Fruit fly (Drosophila melanogaster): Measurements from ENCODE around the gene pasha.

pasha gene

dm6 chr3R:31617801-31618200, at the start of gene pasha:
TSS of gene pasha (plus strand) at chr3R:31617977.
- no peak for TF ChIP-seq CG8159 (tag; optimal IDR thresholded peaks at IDR 0.05)
- TF ChIP-seq CG13204 (GFP tag; optimal IDR thresholded peaks at IDR 0.05), result no peak
- TF ChIP-seq D1 (tag; optimal IDR thresholded peaks at IDR 0.05), result no peak
- TF ChIP-seq CG17806 (tag; optimal IDR thresholded peaks at IDR 0.05), result no peak
- TF ChIP-seq fd96Ca (GFP tag; IDR thresholded peaks at IDR 0.05), result no peak
- TF ChIP-seq CG15710 (tag; optimal IDR thresholded peaks at IDR 0.05), result no peak
- TF ChIP-seq Pif1B (GFP tag; optimal IDR thresholded peaks at IDR 0.05), result no peak
- TF ChIP-seq Snoo (tag; optimal IDR thresholded peaks at IDR 0.05), result no peak
- no peak for TF ChIP-seq Pif1A (GFP tag; optimal IDR thresholded peaks at IDR 0.05)
- no peak for TF ChIP-seq CG12605 (GFP tag; IDR thresholded peaks at IDR 0.05)
- TF ChIP-seq CG10348 (GFP tag; IDR thresholded peaks at IDR 0.05), result no peak
- TF ChIP-seq rn (GFP tag; IDR thresholded peaks at IDR 0.05), result no peak
- no peak for TF ChIP-seq CG9948 (tag; optimal IDR thresholded peaks at IDR 0.05)
- TF ChIP-seq CG32121 (GFP tag; IDR thresholded peaks at IDR 0.05), result no peak
- no peak for TF ChIP-seq Ets98B (GFP tag; IDR thresholded peaks at IDR 0.05)
- TF ChIP-seq gl (tag; optimal IDR thresholded peaks at IDR 0.05), result no peak
- TF ChIP-seq EcR (GFP tag; optimal IDR thresholded peaks at IDR 0.05), result no peak
- no peak for TF ChIP-seq CG14655 (GFP tag; optimal IDR thresholded peaks at IDR 0.05)

DNA sequence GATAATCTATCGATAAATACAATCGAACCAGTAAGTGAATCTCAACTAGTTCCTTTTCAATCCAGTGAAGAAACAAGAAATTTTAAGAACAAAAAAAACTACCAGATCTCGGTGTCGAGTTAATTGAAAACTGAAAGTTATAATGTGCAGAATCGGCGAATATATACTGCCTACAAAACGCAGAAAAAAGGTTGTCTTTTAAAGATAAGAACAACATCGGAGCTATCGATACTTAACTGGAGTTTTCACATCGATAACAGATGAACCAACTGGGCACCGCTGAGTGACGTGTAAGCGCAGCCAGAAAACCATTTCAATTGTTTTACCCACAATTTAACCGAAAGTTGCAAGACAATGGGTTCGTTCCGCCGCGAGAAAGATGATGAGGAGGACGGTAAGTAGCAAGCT, 45.9 kb upstream of the pasha start, which contains the start of gene gammaCOP:
gammaCOP (plus strand) TSS at position 259 of the 408 bp plus-strand sequence.
- TF ChIP-seq CG32121 (GFP tag; IDR thresholded peaks at IDR 0.05), result no peak
- TF ChIP-seq gl (tag; optimal IDR thresholded peaks at IDR 0.05), result no peak
- TF ChIP-seq CG13204 (GFP tag; optimal IDR thresholded peaks at IDR 0.05), result no peak
- no peak for TF ChIP-seq D1 (tag; optimal IDR thresholded peaks at IDR 0.05)
- TF ChIP-seq rn (GFP tag; IDR thresholded peaks at IDR 0.05), result no peak
- TF ChIP-seq Ets98B (GFP tag; IDR thresholded peaks at IDR 0.05), result no peak
- no peak for TF ChIP-seq CG14655 (GFP tag; optimal IDR thresholded peaks at IDR 0.05)
- no peak for TF ChIP-seq CG10348 (GFP tag; IDR thresholded peaks at IDR 0.05)
- no peak for TF ChIP-seq Pif1A (GFP tag; optimal IDR thresholded peaks at IDR 0.05)
- TF ChIP-seq CG8301 (tag; optimal IDR thresholded peaks at IDR 0.05), result no peak
- no peak for TF ChIP-seq CG17806 (tag; optimal IDR thresholded peaks at IDR 0.05)
- TF ChIP-seq CG8159 (tag; optimal IDR thresholded peaks at IDR 0.05), result no peak
- TF ChIP-seq CG4496 (GFP tag; IDR thresholded peaks at IDR 0.05), result no peak
- no peak for TF ChIP-seq CG15710 (tag; optimal IDR thresholded peaks at IDR 0.05)
- TF ChIP-seq fd96Ca (GFP tag; IDR thresholded peaks at IDR 0.05), result no peak
- TF ChIP-seq Snoo (tag; optimal IDR thresholded peaks at IDR 0.05), result no peak
- no peak for TF ChIP-seq Pif1B (GFP tag; optimal IDR thresholded peaks at IDR 0.05)
- TF ChIP-seq EcR (GFP tag; optimal IDR thresholded peaks at IDR 0.05), result no peak

- TF ChIP-seq Ets98B (GFP tag; IDR thresholded peaks at IDR 0.05) (no peak), CG4496 (GFP tag; IDR thresholded peaks at IDR 0.05) (no peak), Pif1A (GFP tag; optimal IDR thresholded peaks at IDR 0.05) (no peak), D1 (tag; optimal IDR thresholded peaks at IDR 0.05) (no peak), CG32121 (GFP tag; IDR thresholded peaks at IDR 0.05) (no peak), CG12605 (GFP tag; IDR thresholded peaks at IDR 0.05) (no peak), CG17806 (tag; optimal IDR thresholded peaks at IDR 0.05) (no peak), Pif1B (GFP tag; optimal IDR thresholded peaks at IDR 0.05) (no peak), Snoo (tag; optimal IDR thresholded peaks at IDR 0.05) (no peak), fd96Ca (GFP tag; IDR thresholded peaks at IDR 0.05) (no peak), CG10348 (GFP tag; IDR thresholded peaks at IDR 0.05) (no peak), gl (tag; optimal IDR thresholded peaks at IDR 0.05) (no peak)
Measured at dm6 chr3R:31577351-31577750, 40.4 kb upstream of the pasha start.

DNA sequence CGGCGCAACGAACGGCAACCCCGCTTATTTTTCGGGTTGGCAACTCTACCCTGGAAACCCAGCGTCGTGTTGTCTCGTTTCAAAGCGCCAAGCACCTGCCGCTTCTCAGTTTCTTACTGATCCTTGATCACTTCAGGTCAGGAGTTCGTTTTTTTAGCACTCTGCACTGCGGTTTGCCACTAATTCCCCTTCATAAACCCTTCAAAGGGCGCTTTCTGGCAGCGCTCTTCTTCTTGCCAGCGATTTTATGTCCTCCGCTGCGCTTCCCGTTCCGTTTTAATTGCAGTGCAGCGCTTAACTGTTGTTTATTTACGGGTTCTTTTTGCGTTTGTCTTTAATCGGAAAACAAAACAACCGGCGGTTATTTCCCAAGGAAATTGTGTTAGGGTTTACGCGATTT, 37.7 kb upstream of the pasha start:
- TF ChIP-seq Ets98B (GFP tag; IDR thresholded peaks at IDR 0.05) (no peak), CG14655 (GFP tag; optimal IDR thresholded peaks at IDR 0.05) (no peak), EcR (GFP tag; optimal IDR thresholded peaks at IDR 0.05) (no peak)

dm6 chr3R:31580586-31580994, 37.2 kb upstream of the pasha start, which contains the start of the genes pygo and rod:
TSS of gene pygo (minus strand) at chr3R:31580699.
TSS of gene rod (plus strand) at chr3R:31580951.
- TF ChIP-seq Pif1B (GFP tag; optimal IDR thresholded peaks at IDR 0.05) (no peak), EcR (GFP tag; optimal IDR thresholded peaks at IDR 0.05) (no peak), Snoo (tag; optimal IDR thresholded peaks at IDR 0.05) (no peak), CG8301 (tag; optimal IDR thresholded peaks at IDR 0.05) (no peak), CG8159 (tag; optimal IDR thresholded peaks at IDR 0.05) (peak; percentile 26)

DNA sequence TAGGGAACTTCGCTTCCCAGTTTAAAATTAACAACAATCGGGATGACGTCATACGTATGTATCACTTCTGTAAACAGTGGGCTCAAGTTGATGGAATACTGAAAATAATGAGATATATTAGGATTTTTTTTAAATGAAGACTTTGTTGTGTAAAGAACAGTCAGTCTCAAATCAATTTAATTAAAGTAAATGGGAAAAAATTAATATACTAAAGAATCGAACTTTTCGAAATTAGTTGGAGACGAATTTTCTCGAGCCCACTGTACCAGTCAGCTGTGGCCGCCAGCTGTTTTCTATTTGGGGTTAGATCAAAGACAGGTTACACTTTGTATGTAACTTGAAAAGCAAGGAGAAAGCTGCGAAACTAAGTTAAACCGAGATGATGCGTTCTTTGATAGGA, 29.4 kb upstream of the pasha start, which contains the start of gene CG1635:
CG1635 (plus strand) TSS at position 300 of the 400 bp plus-strand sequence.
- TF ChIP-seq CG14655 (GFP tag; optimal IDR thresholded peaks at IDR 0.05), result peak; percentile 99
- peak; percentile 97 for TF ChIP-seq CG34367 (tag; optimal IDR thresholded peaks at IDR 0.05)
- no peak for TF ChIP-seq Pif1A (GFP tag; optimal IDR thresholded peaks at IDR 0.05)
- peak; percentile 98 for TF ChIP-seq CG17806 (tag; optimal IDR thresholded peaks at IDR 0.05)
- peak; percentile 49 for TF ChIP-seq EcR (GFP tag; optimal IDR thresholded peaks at IDR 0.05)
- TF ChIP-seq CG8301 (tag; optimal IDR thresholded peaks at IDR 0.05), result peak; percentile 100
- peak; percentile 100 for TF ChIP-seq CG32121 (GFP tag; IDR thresholded peaks at IDR 0.05)
- peak; percentile 97 for TF ChIP-seq Pif1B (GFP tag; optimal IDR thresholded peaks at IDR 0.05)
- peak; percentile 100 for TF ChIP-seq CG4496 (GFP tag; IDR thresholded peaks at IDR 0.05)
- TF ChIP-seq CG8159 (tag; optimal IDR thresholded peaks at IDR 0.05), result peak; percentile 97
- TF ChIP-seq CG15710 (tag; optimal IDR thresholded peaks at IDR 0.05), result peak; percentile 98
- TF ChIP-seq CG12605 (GFP tag; IDR thresholded peaks at IDR 0.05), result peak; percentile 100
- peak; percentile 98 for TF ChIP-seq rn (GFP tag; IDR thresholded peaks at IDR 0.05)
- TF ChIP-seq CG9948 (tag; optimal IDR thresholded peaks at IDR 0.05), result peak; percentile 97
- peak; percentile 98 for TF ChIP-seq Snoo (tag; optimal IDR thresholded peaks at IDR 0.05)
- peak; percentile 92 for TF ChIP-seq gl (tag; optimal IDR thresholded peaks at IDR 0.05)
- no peak for TF ChIP-seq D1 (tag; optimal IDR thresholded peaks at IDR 0.05)
- TF ChIP-seq fd96Ca (GFP tag; IDR thresholded peaks at IDR 0.05), result peak; percentile 98
- no peak for TF ChIP-seq CG13204 (GFP tag; optimal IDR thresholded peaks at IDR 0.05)
- peak; percentile 97 for TF ChIP-seq CG10348 (GFP tag; IDR thresholded peaks at IDR 0.05)
- TF ChIP-seq Ets98B (GFP tag; IDR thresholded peaks at IDR 0.05), result peak; percentile 100
